Fruit fly (Drosophila melanogaster) whole organism: ENCODE measurements around the gene CG34427.

Experiments used
- CG8478 ChIP-seq: fragments of >200 bp; optimal IDR thresholded peaks from 2 replicates; lab custom pipeline; 2018; ENCODE audit warnings: inconsistent platforms
- Dll ChIP-seq: fragments of >200 bp; optimal IDR thresholded peaks from 2 replicates; lab custom pipeline; 2017
- EcR ChIP-seq, 2 experiments: fragments of >200 bp; optimal IDR thresholded peaks; 2 replicates each; lab custom pipeline; 2017; ENCODE audit warnings: missing biosample characterization in 2 of 2, missing genetic modification characterization in 2 of 2, missing genetic modification reagents in 2 of 2
- pan ChIP-seq: fragments of >200 bp; optimal IDR thresholded peaks from 2 replicates; lab custom pipeline; 2017
- psq ChIP-seq: fragments of >200 bp; optimal IDR thresholded peaks from 2 replicates; lab custom pipeline; 2017
- usp ChIP-seq: fragments of >200 bp; optimal IDR thresholded peaks from 2 replicates; lab custom pipeline; 2017; ENCODE audit warnings: missing biosample characterization, missing genetic modification characterization, mixed read lengths

- no peak for TF ChIP-seq usp (GFP tag; lab: Kevin White, UChicago)
- no peak for TF ChIP-seq psq (lab: Kevin White, UChicago)
- no peak for TF ChIP-seq Dll (lab: Kevin White, UChicago)
- TF ChIP-seq CG8478 (lab: Kevin White, UChicago), result no peak
- no peak for TF ChIP-seq EcR (GFP tag; optimal IDR thresholded peaks at IDR 0.05; lab: Kevin White, UChicago)
- no peak for TF ChIP-seq pan (lab: Kevin White, UChicago)
These were observed 20.5 kb downstream of the CG34427 start for dm6 chr3L:8825030-8825407.
